Fruit fly (Drosophila melanogaster) whole organism, embryonic: Measurements from ENCODE around the gene yellow-f2.
A peak's percentile ranks its signal among the peaks of the same experiment; 100 is the strongest.

Experiments used
- Ada2b ChIP-seq: fragments of 200-800 bp; sonication (Bioruptor generic); IDR thresholded peaks from 2 replicates; pipeline ENCODE4 v1.3.6; 2022; ENCODE audit warnings: missing biosample characterization, missing genetic modification characterization
- Bgb ChIP-seq: fragments of 200-800 bp; sonication (Bioruptor generic); IDR thresholded peaks from 2 replicates; pipeline ENCODE4 v1.3.6; 2022; ENCODE audit warnings: missing biosample characterization, missing genetic modification characterization; ENCODE audit not compliant: partially characterized antibody
- BtbVII ChIP-seq: fragments of 200-800 bp; sonication (Bioruptor generic); optimal IDR thresholded peaks from 3 replicates; lab custom pipeline; 2017; ENCODE audit warnings: missing biosample characterization, mild to moderate bottlenecking, missing genetic modification characterization
- CG1024 ChIP-seq: fragments of 200-800 bp; sonication (Bioruptor generic); IDR thresholded peaks from 2 replicates; pipeline ENCODE4 v1.3.6; 2022; ENCODE audit warnings: missing biosample characterization, missing genetic modification characterization
- CG12299 ChIP-seq: fragments of 200-800 bp; sonication (Bioruptor generic); optimal IDR thresholded peaks from 2 replicates; lab custom pipeline; 2018; ENCODE audit warnings: missing biosample characterization, mild to moderate bottlenecking, missing genetic modification characterization
- CG12769 ChIP-seq: fragments of 200-800 bp; sonication (Bioruptor generic); optimal IDR thresholded peaks from 2 replicates; lab custom pipeline; 2019; ENCODE audit warnings: missing biosample characterization, mild to moderate bottlenecking, missing genetic modification characterization, moderate library complexity
- CG1602 ChIP-seq: fragments of 200-800 bp; sonication (Bioruptor generic); optimal IDR thresholded peaks from 3 replicates; lab custom pipeline; 2016; ENCODE audit warnings: missing biosample characterization, missing genetic modification characterization
- CG17912 ChIP-seq: fragments of 200-800 bp; sonication (Bioruptor generic); optimal IDR thresholded peaks from 2 replicates; lab custom pipeline; 2018; ENCODE audit warnings: missing biosample characterization, mild to moderate bottlenecking, missing genetic modification characterization
- CG18262 ChIP-seq: fragments of 200-800 bp; optimal IDR thresholded peaks from 3 replicates; lab custom pipeline; 2019; ENCODE audit warnings: missing biosample characterization, mild to moderate bottlenecking, missing genetic modification characterization, moderate library complexity
- CG18476 ChIP-seq: fragments of 200-800 bp; sonication (Bioruptor generic); optimal IDR thresholded peaks from 2 replicates; lab custom pipeline; 2016; ENCODE audit warnings: missing biosample characterization, mild to moderate bottlenecking, missing genetic modification characterization
- CG3407 ChIP-seq: fragments of 200-800 bp; sonication (Bioruptor generic); optimal IDR thresholded peaks from 2 replicates; lab custom pipeline; 2018; ENCODE audit warnings: missing biosample characterization, mild to moderate bottlenecking, missing genetic modification characterization
- CG4282 ChIP-seq: fragments of 200-800 bp; sonication (Bioruptor generic); optimal IDR thresholded peaks from 2 replicates; lab custom pipeline; 2016; ENCODE audit warnings: missing biosample characterization, missing genetic modification characterization
- CG4424 ChIP-seq: fragments of 200-800 bp; sonication (Bioruptor generic); optimal IDR thresholded peaks from 3 replicates; lab custom pipeline; 2016; ENCODE audit warnings: missing biosample characterization, missing genetic modification characterization
- CG7928 ChIP-seq: fragments of 200-800 bp; sonication (Bioruptor generic); optimal IDR thresholded peaks from 2 replicates; lab custom pipeline; 2017; ENCODE audit warnings: missing biosample characterization, mild to moderate bottlenecking, missing genetic modification characterization
- CG8290 ChIP-seq, 3 experiments: fragments of 200-800 bp; sonication (Bioruptor generic); optimal IDR thresholded peaks; 2 replicates each; lab custom pipeline; 2016 to 2019; ENCODE audit warnings: missing biosample characterization in 3 of 3, missing genetic modification characterization in 3 of 3, mild to moderate bottlenecking in 2 of 3, moderate library complexity in 1 of 3
- CG8765 ChIP-seq: fragments of 200-800 bp; sonication (Bioruptor generic); IDR thresholded peaks from 2 replicates; pipeline ENCODE4 v1.3.6; 2022; ENCODE audit warnings: missing biosample characterization, missing genetic modification characterization
- CG9797 ChIP-seq: fragments of 200-800 bp; sonication (Bioruptor generic); optimal IDR thresholded peaks from 3 replicates; lab custom pipeline; 2018; ENCODE audit warnings: missing biosample characterization, mild to moderate bottlenecking, missing genetic modification characterization
- Deaf1 ChIP-seq: fragments of 200-800 bp; optimal IDR thresholded peaks from 3 replicates; lab custom pipeline; 2019; ENCODE audit warnings: missing biosample characterization, mild to moderate bottlenecking, missing genetic modification characterization, moderate library complexity
- Dfd ChIP-seq, 2 experiments: fragments of >200 bp; optimal IDR thresholded peaks; 2 replicates each; lab custom pipeline; 2017; ENCODE audit warnings: missing biosample characterization in 2 of 2, missing genetic modification characterization in 2 of 2
- Dref ChIP-seq: fragments of 200-800 bp; sonication (Bioruptor generic); IDR thresholded peaks from 2 replicates; pipeline ENCODE4 v1.3.6; 2022; ENCODE audit warnings: missing biosample characterization, missing genetic modification characterization
- ERR ChIP-seq: fragments of 200-800 bp; sonication (Bioruptor generic); optimal IDR thresholded peaks from 2 replicates; lab custom pipeline; 2016; ENCODE audit warnings: missing biosample characterization, missing genetic modification characterization
- H2.0 ChIP-seq: fragments of 200-800 bp; sonication (Bioruptor generic); IDR thresholded peaks from 2 replicates; pipeline ENCODE4 v1.3.6; 2022; ENCODE audit warnings: missing biosample characterization, missing genetic modification characterization
- Hand ChIP-seq: fragments of 200-800 bp; sonication (Bioruptor generic); optimal IDR thresholded peaks from 2 replicates; lab custom pipeline; 2017; ENCODE audit warnings: mild to moderate bottlenecking, missing biosample characterization, missing genetic modification reagents, missing genetic modification characterization
- Hsf ChIP-seq: fragments of 200-800 bp; sonication (Bioruptor generic); optimal IDR thresholded peaks from 3 replicates; lab custom pipeline; 2016; ENCODE audit warnings: missing biosample characterization, missing genetic modification characterization
- MBD-R2 ChIP-seq: fragments of 200-800 bp; sonication (Bioruptor generic); IDR thresholded peaks from 2 replicates; pipeline ENCODE4 v1.3.6; 2022; ENCODE audit warnings: missing biosample characterization, missing genetic modification characterization
- Mad ChIP-seq: fragments of 200-800 bp; sonication (Bioruptor generic); optimal IDR thresholded peaks from 2 replicates; lab custom pipeline; 2016; ENCODE audit warnings: missing biosample characterization, missing genetic modification characterization
- Myb ChIP-seq: fragments of 200-800 bp; sonication (Bioruptor generic); optimal IDR thresholded peaks from 2 replicates; lab custom pipeline; 2016; ENCODE audit warnings: missing biosample characterization, missing genetic modification characterization
- NK7.1 ChIP-seq: fragments of 200-800 bp; sonication (Bioruptor generic); optimal IDR thresholded peaks from 3 replicates; lab custom pipeline; 2016; ENCODE audit warnings: missing biosample characterization, missing genetic modification characterization
- Oaz ChIP-seq: fragments of 200-800 bp; sonication (Bioruptor generic); IDR thresholded peaks from 2 replicates; pipeline ENCODE4 v1.3.6; 2022; ENCODE audit warnings: missing biosample characterization, missing genetic modification characterization
- Oli ChIP-seq: fragments of 200-800 bp; sonication (Bioruptor generic); optimal IDR thresholded peaks from 2 replicates; lab custom pipeline; 2018; ENCODE audit warnings: missing biosample characterization, mild to moderate bottlenecking, missing genetic modification characterization, moderate library complexity
- Trl ChIP-seq, 3 experiments: fragments of >200 bp in 2 of 3; fragments of 200-800 bp in 1 of 3; sonication (Bioruptor generic) in 1 of 3; optimal IDR thresholded peaks; 2 replicates in 1 of 3; 3 replicates in 2 of 3; lab custom pipeline; 2016 to 2017; ENCODE audit warnings: missing biosample characterization in 1 of 3, missing genetic modification characterization in 1 of 3
- Xrp1 ChIP-seq: fragments of 200-800 bp; sonication (Bioruptor generic); IDR thresholded peaks from 2 replicates; pipeline ENCODE4 v1.3.6; 2022; ENCODE audit warnings: missing biosample characterization, missing genetic modification characterization
- amos ChIP-seq: fragments of 200-800 bp; sonication (Bioruptor generic); IDR thresholded peaks from 2 replicates; pipeline ENCODE4 v1.3.6; 2022; ENCODE audit warnings: missing biosample characterization, missing genetic modification characterization; ENCODE audit not compliant: partially characterized antibody
- fd102C ChIP-seq: fragments of 200-800 bp; sonication (Bioruptor generic); optimal IDR thresholded peaks from 2 replicates; lab custom pipeline; 2018; ENCODE audit warnings: missing biosample characterization, mild to moderate bottlenecking, missing genetic modification characterization, moderate library complexity
- fd3F ChIP-seq: fragments of 200-800 bp; sonication (Bioruptor generic); optimal IDR thresholded peaks from 2 replicates; lab custom pipeline; 2018; ENCODE audit warnings: missing biosample characterization, mild to moderate bottlenecking, missing genetic modification characterization, moderate library complexity
- fru ChIP-seq: fragments of >200 bp; optimal IDR thresholded peaks from 2 replicates; lab custom pipeline; 2017
- gem ChIP-seq: fragments of 200-800 bp; sonication (Bioruptor generic); optimal IDR thresholded peaks from 2 replicates; lab custom pipeline; 2019; ENCODE audit warnings: missing biosample characterization, mild to moderate bottlenecking, missing genetic modification characterization, moderate library complexity
- grau ChIP-seq: fragments of 200-800 bp; optimal IDR thresholded peaks from 3 replicates; lab custom pipeline; 2019; ENCODE audit warnings: missing biosample characterization, mild to moderate bottlenecking, missing genetic modification characterization, moderate library complexity
- lbe ChIP-seq: fragments of 200-800 bp; sonication (Bioruptor generic); optimal IDR thresholded peaks from 2 replicates; lab custom pipeline; 2016; ENCODE audit warnings: missing biosample characterization, mild to moderate bottlenecking, missing genetic modification characterization
- mirr ChIP-seq: fragments of 200-800 bp; sonication (Bioruptor generic); optimal IDR thresholded peaks from 3 replicates; lab custom pipeline; 2018; ENCODE audit warnings: missing biosample characterization, mild to moderate bottlenecking, missing genetic modification characterization
- mld ChIP-seq: fragments of 200-800 bp; sonication (Bioruptor generic); IDR thresholded peaks from 3 replicates; pipeline ENCODE4 v1.3.6; 2022; ENCODE audit warnings: missing biosample characterization, missing genetic modification characterization; ENCODE audit not compliant: partially characterized antibody
- nerfin-2 ChIP-seq: fragments of 200-800 bp; sonication (Bioruptor generic); IDR thresholded peaks from 2 replicates; pipeline ENCODE4 v1.3.6; 2022; ENCODE audit warnings: missing biosample characterization, missing genetic modification characterization; ENCODE audit not compliant: partially characterized antibody
- prd ChIP-seq, 3 experiments: fragments of >200 bp in 2 of 3; fragments of 200-800 bp in 1 of 3; sonication (Bioruptor generic) in 1 of 3; optimal IDR thresholded peaks in 2 of 3; IDR thresholded peaks in 1 of 3; 2 replicates in 2 of 3; 3 replicates in 1 of 3; pipeline versions ENCODE4 v1.3.6 to Lab custom; 2017 to 2022; ENCODE audit warnings: missing biosample characterization in 1 of 3, missing genetic modification characterization in 1 of 3
- sd ChIP-seq: fragments of 200-800 bp; sonication (Bioruptor generic); optimal IDR thresholded peaks from 3 replicates; lab custom pipeline; 2018; ENCODE audit warnings: missing biosample characterization, mild to moderate bottlenecking, missing genetic modification characterization, moderate library complexity
- sim ChIP-seq: fragments of 200-800 bp; sonication (Bioruptor generic); IDR thresholded peaks from 2 replicates; pipeline ENCODE4 v1.3.6; 2022; ENCODE audit warnings: missing biosample characterization, missing genetic modification characterization
- sna ChIP-seq: fragments of 200-800 bp; sonication (Bioruptor generic); IDR thresholded peaks from 2 replicates; pipeline ENCODE4 v1.3.6; 2022; ENCODE audit warnings: missing biosample characterization, missing genetic modification characterization; ENCODE audit not compliant: partially characterized antibody
- so ChIP-seq: fragments of 200-800 bp; sonication (Bioruptor generic); IDR thresholded peaks from 3 replicates; pipeline ENCODE4 v1.3.6; 2022; ENCODE audit warnings: missing biosample characterization, missing genetic modification characterization
- tll ChIP-seq, 2 experiments: fragments of 200-800 bp in 1 of 2; fragments of >200 bp in 1 of 2; sonication (Bioruptor generic) in 1 of 2; optimal IDR thresholded peaks; 2 replicates each; lab custom pipeline; 2017 to 2019; ENCODE audit warnings: missing biosample characterization in 2 of 2, missing genetic modification characterization in 2 of 2, mild to moderate bottlenecking in 1 of 2, moderate library complexity in 1 of 2
- unc-4 ChIP-seq: fragments of 200-800 bp; sonication (Bioruptor generic); IDR thresholded peaks from 2 replicates; pipeline ENCODE4 v1.3.6; 2022; ENCODE audit warnings: missing biosample characterization, missing genetic modification characterization; ENCODE audit not compliant: partially characterized antibody
- zen ChIP-seq: fragments of 200-800 bp; sonication (Bioruptor generic); optimal IDR thresholded peaks from 3 replicates; lab custom pipeline; 2018; ENCODE audit warnings: missing biosample characterization, mild to moderate bottlenecking, missing genetic modification characterization, moderate library complexity

Gene yellow-f2

DNA sequence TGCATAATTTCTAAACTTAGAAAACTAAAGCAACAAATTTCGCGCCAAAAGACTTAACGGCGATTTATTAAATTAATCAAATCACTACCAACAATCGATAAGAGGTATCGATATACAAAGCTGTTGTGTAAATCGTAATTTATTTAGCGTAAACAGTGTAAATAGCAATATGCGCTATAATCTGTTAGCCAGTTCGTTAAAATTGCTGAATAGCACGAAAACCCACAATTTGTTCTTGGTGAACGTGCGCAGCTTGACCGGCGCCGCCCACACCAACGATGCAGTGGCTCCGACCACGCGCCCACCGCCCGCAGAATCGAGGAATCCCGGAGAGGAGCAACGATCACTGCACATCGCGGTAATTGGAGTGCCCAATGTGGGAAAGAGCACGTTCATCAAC, 575 bp upstream of the yellow-f2 start, which contains the start of gene CG7488 (continued):
- TF ChIP-seq fd102C (no peak), zen (tag; lab: Kevin White, UChicago) (peak; percentile 27), unc-4 (GFP tag; lab: Robert Waterston, UW) (peak; percentile 86), sna (GFP tag; lab: Robert Waterston, UW) (peak; percentile 92), amos (GFP tag; lab: Robert Waterston, UW) (peak; percentile 72; the same call in 1 of the 2 replicates), so (GFP tag; lab: Robert Waterston, UW) (no peak), Xrp1 (GFP tag; lab: Robert Waterston, UW) (no peak), Dref (GFP tag; lab: Robert Waterston, UW) (peak; percentile 80), CG18262 (tag; lab: Kevin White, UChicago) (no peak), Mad (GFP tag; lab: Kevin White, UChicago) (no peak), fru (no peak), BtbVII (GFP tag; lab: Kevin White, UChicago) (no peak), tll (GFP tag; optimal IDR thresholded peaks at IDR 0.05; lab: Kevin White, UChicago) (no peak), grau (tag; lab: Kevin White, UChicago) (no peak), lbe (no peak), CG1024 (GFP tag; lab: Robert Waterston, UW) (no peak), CG1602 (GFP tag; lab: Kevin White, UChicago) (no peak), Oaz (no peak), CG17912 (GFP tag; lab: Kevin White, UChicago) (no peak), Oli (no peak), CG18476 (GFP tag; lab: Kevin White, UChicago) (no peak), Deaf1 (tag; lab: Kevin White, UChicago) (no peak), Hand (GFP tag; lab: Kevin White, UChicago) (no peak), mld (GFP tag; lab: Robert Waterston, UW) (peak; percentile 83; the same call in 2 of the 3 replicates), Dfd (GFP tag; optimal IDR thresholded peaks at IDR 0.05; lab: Kevin White, UChicago) (no peak), CG9797 (GFP tag; lab: Kevin White, UChicago) (no peak), H2.0 (GFP tag; lab: Robert Waterston, UW) (no peak), Hsf (GFP tag; lab: Kevin White, UChicago) (no peak), CG4424 (no peak), nerfin-2 (peak; percentile 81; the same call in 1 of the 2 replicates), Myb (GFP tag; lab: Kevin White, UChicago) (peak; percentile 13), prd (optimal IDR thresholded peaks at IDR 0.05; lab: Kevin White, UChicago) (no peak), prd (GFP tag; IDR thresholded peaks at IDR 0.05; lab: Robert Waterston, UW) (no peak), Trl (optimal IDR thresholded peaks at IDR 0.05; lab: Kevin White, UChicago) (no peak), Trl (GFP tag; optimal IDR thresholded peaks at IDR 0.05; lab: Kevin White, UChicago) (no peak), CG3407 (GFP tag; lab: Kevin White, UChicago) (no peak), fd3F (GFP tag; lab: Kevin White, UChicago) (no peak), CG12769 (tag; lab: Kevin White, UChicago) (no peak), CG8765 (GFP tag; lab: Robert Waterston, UW) (no peak), CG12299 (tag; lab: Kevin White, UChicago) (no peak), Bgb (GFP tag; lab: Robert Waterston, UW) (peak; percentile 85), CG8290 (GFP tag; optimal IDR thresholded peaks at IDR 0.05; lab: Kevin White, UChicago) (no peak), CG8290 (tag; optimal IDR thresholded peaks at IDR 0.05; lab: Kevin White, UChicago) (no peak), MBD-R2 (GFP tag; lab: Robert Waterston, UW) (peak; percentile 62), sd (tag; lab: Kevin White, UChicago) (no peak), Ada2b (GFP tag; lab: Robert Waterston, UW) (no peak), ERR (GFP tag; lab: Kevin White, UChicago) (no peak), CG4282 (GFP tag; lab: Kevin White, UChicago) (no peak), sim (GFP tag; lab: Robert Waterston, UW) (no peak), NK7.1 (no peak), mirr (GFP tag; lab: Kevin White, UChicago) (no peak), CG7928 (GFP tag; lab: Kevin White, UChicago) (no peak), gem (tag; lab: Kevin White, UChicago) (no peak)
